Fruit fly (Drosophila melanogaster) whole organism, embryonic: ENCODE measurements around the gene CG32483.

Experiments
- CG10366 ChIP-seq: fragments of 200-800 bp; sonication (Bioruptor generic); IDR thresholded peaks from 2 replicates; pipeline ENCODE4 v1.3.6; 2022; ENCODE audit warnings: missing biosample characterization, missing genetic modification characterization
- CG10654 ChIP-seq: fragments of 200-800 bp; sonication (Bioruptor generic); optimal IDR thresholded peaks from 2 replicates; lab custom pipeline; 2016; ENCODE audit warnings: missing biosample characterization, missing genetic modification characterization
- CG10979 ChIP-seq: fragments of 200-800 bp; sonication (Bioruptor generic); optimal IDR thresholded peaks from 2 replicates; lab custom pipeline; 2018; ENCODE audit warnings: missing biosample characterization, mild to moderate bottlenecking, missing genetic modification characterization, moderate library complexity
- CG11504 ChIP-seq: fragments of 200-800 bp; sonication (Bioruptor generic); optimal IDR thresholded peaks from 3 replicates; lab custom pipeline; 2019; ENCODE audit warnings: missing biosample characterization, mild to moderate bottlenecking, missing genetic modification characterization, moderate library complexity
- CG11723 ChIP-seq: fragments of 200-800 bp; sonication (Bioruptor generic); optimal IDR thresholded peaks from 2 replicates; lab custom pipeline; 2017; ENCODE audit warnings: missing biosample characterization, mild to moderate bottlenecking, missing genetic modification characterization
- CG13123 ChIP-seq: fragments of 200-800 bp; sonication (Bioruptor generic); optimal IDR thresholded peaks from 2 replicates; lab custom pipeline; 2016; ENCODE audit warnings: missing biosample characterization, missing genetic modification characterization
- CG14014 ChIP-seq: fragments of 200-800 bp; sonication (Bioruptor generic); IDR thresholded peaks from 2 replicates; pipeline ENCODE4 v1.3.6; 2022; ENCODE audit warnings: missing biosample characterization, missing genetic modification characterization
- CG15601 ChIP-seq: fragments of 200-800 bp; sonication (Bioruptor generic); optimal IDR thresholded peaks from 3 replicates; lab custom pipeline; 2019; ENCODE audit warnings: missing biosample characterization, mild to moderate bottlenecking, missing genetic modification characterization, moderate library complexity
- CG15696 ChIP-seq: fragments of 200-800 bp; sonication (Bioruptor generic); optimal IDR thresholded peaks from 2 replicates; lab custom pipeline; 2019; ENCODE audit warnings: missing biosample characterization, mild to moderate bottlenecking, missing genetic modification characterization, moderate library complexity
- CG17186 ChIP-seq: fragments of 200-800 bp; sonication (Bioruptor generic); optimal IDR thresholded peaks from 3 replicates; lab custom pipeline; 2017; ENCODE audit warnings: missing biosample characterization, missing genetic modification reagents, missing genetic modification characterization
- CG17361 ChIP-seq: fragments of 200-800 bp; sonication (Bioruptor generic); IDR thresholded peaks from 3 replicates; pipeline ENCODE4 v1.3.6; 2022; ENCODE audit warnings: missing biosample characterization, missing genetic modification characterization
- CG17385 ChIP-seq: fragments of 200-800 bp; sonication (Bioruptor generic); optimal IDR thresholded peaks from 3 replicates; lab custom pipeline; 2018; ENCODE audit warnings: missing biosample characterization, mild to moderate bottlenecking, missing genetic modification characterization
- CG18619 ChIP-seq: fragments of 200-800 bp; sonication (Bioruptor generic); optimal IDR thresholded peaks from 3 replicates; lab custom pipeline; 2017; ENCODE audit warnings: missing biosample characterization, mild to moderate bottlenecking, missing genetic modification characterization
- CG2116 ChIP-seq: fragments of 200-800 bp; sonication (Bioruptor generic); optimal IDR thresholded peaks from 3 replicates; lab custom pipeline; 2018; ENCODE audit warnings: missing biosample characterization, mild to moderate bottlenecking, missing genetic modification characterization
- CG31388 ChIP-seq: fragments of 200-800 bp; sonication (Bioruptor generic); optimal IDR thresholded peaks from 2 replicates; lab custom pipeline; 2016; ENCODE audit warnings: missing biosample characterization, missing genetic modification characterization
- CG34224 ChIP-seq: fragments of 200-800 bp; sonication (Bioruptor generic); IDR thresholded peaks from 3 replicates; pipeline ENCODE4 v1.3.6; 2022; ENCODE audit warnings: missing biosample characterization, missing genetic modification characterization; ENCODE audit not compliant: partially characterized antibody
- CG4328 ChIP-seq: fragments of 200-800 bp; sonication (Bioruptor generic); optimal IDR thresholded peaks from 3 replicates; lab custom pipeline; 2017; ENCODE audit warnings: missing biosample characterization, missing genetic modification reagents, missing genetic modification characterization
- CG8359 ChIP-seq: fragments of 200-800 bp; sonication (Bioruptor generic); optimal IDR thresholded peaks from 2 replicates; lab custom pipeline; 2017; ENCODE audit warnings: missing biosample characterization, mild to moderate bottlenecking, missing genetic modification characterization, borderline replicate concordance
- CG9437 ChIP-seq: fragments of 200-800 bp; sonication (Bioruptor generic); optimal IDR thresholded peaks from 2 replicates; lab custom pipeline; 2018; ENCODE audit warnings: missing biosample characterization, mild to moderate bottlenecking, missing genetic modification characterization
- Dbx ChIP-seq: fragments of 200-800 bp; sonication (Bioruptor generic); IDR thresholded peaks from 3 replicates; pipeline ENCODE4 v1.3.6; 2022; ENCODE audit warnings: missing biosample characterization, missing genetic modification characterization
- Dfd ChIP-seq, 2 experiments: fragments of >200 bp; optimal IDR thresholded peaks; 2 replicates each; lab custom pipeline; 2017; ENCODE audit warnings: missing biosample characterization in 2 of 2, missing genetic modification characterization in 2 of 2
- HHEX ChIP-seq: fragments of 200-800 bp; sonication (Bioruptor generic); optimal IDR thresholded peaks from 3 replicates; lab custom pipeline; 2017; ENCODE audit warnings: missing biosample characterization, mild to moderate bottlenecking, missing genetic modification characterization, missing genetic modification reagents
- Hmr ChIP-seq: fragments of 200-800 bp; sonication (Bioruptor generic); optimal IDR thresholded peaks from 3 replicates; lab custom pipeline; 2017; ENCODE audit warnings: mild to moderate bottlenecking, missing biosample characterization, missing genetic modification reagents, missing genetic modification characterization
- Hr39 ChIP-seq: fragments of >200 bp; optimal IDR thresholded peaks from 2 replicates; lab custom pipeline; 2017
- Hsf ChIP-seq: fragments of 200-800 bp; sonication (Bioruptor generic); optimal IDR thresholded peaks from 3 replicates; lab custom pipeline; 2016; ENCODE audit warnings: missing biosample characterization, missing genetic modification characterization
- Lim3 ChIP-seq: fragments of 200-800 bp; sonication (Bioruptor generic); IDR thresholded peaks from 2 replicates; pipeline ENCODE4 v1.3.6; 2022; ENCODE audit warnings: missing biosample characterization, missing genetic modification characterization
- Mad ChIP-seq: fragments of 200-800 bp; sonication (Bioruptor generic); optimal IDR thresholded peaks from 2 replicates; lab custom pipeline; 2016; ENCODE audit warnings: missing biosample characterization, missing genetic modification characterization
- Nf-YA ChIP-seq: fragments of 200-800 bp; sonication (Bioruptor generic); IDR thresholded peaks from 2 replicates; pipeline ENCODE4 v1.3.6; 2022; ENCODE audit warnings: missing biosample characterization, missing genetic modification characterization
- Six4 ChIP-seq: fragments of 200-800 bp; sonication (Bioruptor generic); optimal IDR thresholded peaks from 2 replicates; lab custom pipeline; 2016; ENCODE audit warnings: missing biosample characterization, missing genetic modification characterization
- Stat92E ChIP-seq, 3 experiments: fragments of >200 bp in 2 of 3; fragments of 200-800 bp in 1 of 3; sonication (Bioruptor generic) in 1 of 3; optimal IDR thresholded peaks; 2 replicates each; lab custom pipeline; 2017 to 2019; ENCODE audit warnings: missing biosample characterization in 3 of 3, missing genetic modification characterization in 3 of 3, mild to moderate bottlenecking in 1 of 3, moderate library complexity in 1 of 3
- Usf ChIP-seq: fragments of 200-800 bp; sonication (Bioruptor generic); optimal IDR thresholded peaks from 2 replicates; lab custom pipeline; 2017; ENCODE audit warnings: missing genotype, missing biosample characterization, missing genetic modification characterization
- ase ChIP-seq: fragments of 200-800 bp; sonication (Bioruptor generic); IDR thresholded peaks from 3 replicates; pipeline ENCODE4 v1.3.6; 2022; ENCODE audit warnings: missing biosample characterization, missing genetic modification characterization
- bab2 ChIP-seq: fragments of 200-800 bp; sonication (Bioruptor generic); optimal IDR thresholded peaks from 2 replicates; lab custom pipeline; 2016; ENCODE audit warnings: missing biosample characterization, missing genetic modification characterization
- chif ChIP-seq, 2 experiments: fragments of 200-800 bp; sonication (Bioruptor generic); optimal IDR thresholded peaks; 3 replicates each; lab custom pipeline; 2016; ENCODE audit warnings: missing biosample characterization in 2 of 2, missing genetic modification characterization in 2 of 2
- dati ChIP-seq: fragments of 200-800 bp; sonication (Bioruptor generic); IDR thresholded peaks from 2 replicates; pipeline ENCODE4 v1.3.6; 2022; ENCODE audit warnings: missing biosample characterization, missing genetic modification characterization
- ems ChIP-seq: fragments of 200-800 bp; sonication (Bioruptor generic); optimal IDR thresholded peaks from 3 replicates; lab custom pipeline; 2016; ENCODE audit warnings: missing biosample characterization, missing genetic modification characterization
- gcm ChIP-seq: fragments of 200-800 bp; sonication (Bioruptor generic); optimal IDR thresholded peaks from 2 replicates; lab custom pipeline; 2019; ENCODE audit warnings: missing biosample characterization, mild to moderate bottlenecking, missing genetic modification characterization, moderate library complexity
- grau ChIP-seq: fragments of 200-800 bp; optimal IDR thresholded peaks from 3 replicates; lab custom pipeline; 2019; ENCODE audit warnings: missing biosample characterization, mild to moderate bottlenecking, missing genetic modification characterization, moderate library complexity
- gt ChIP-seq: fragments of 200-800 bp; sonication (Bioruptor generic); IDR thresholded peaks from 2 replicates; pipeline ENCODE4 v1.3.6; 2022; ENCODE audit warnings: missing biosample characterization, missing genetic modification characterization
- klu ChIP-seq: fragments of 200-800 bp; sonication (Bioruptor generic); IDR thresholded peaks from 2 replicates; pipeline ENCODE4 v1.3.6; 2022; ENCODE audit warnings: missing biosample characterization, missing genetic modification characterization
- mam ChIP-seq: fragments of 200-800 bp; sonication (Bioruptor generic); optimal IDR thresholded peaks from 3 replicates; lab custom pipeline; 2016; ENCODE audit warnings: missing biosample characterization, missing genetic modification characterization
- peb ChIP-seq: fragments of 200-800 bp; sonication (Bioruptor generic); IDR thresholded peaks from 2 replicates; pipeline ENCODE4 v1.3.6; 2022; ENCODE audit warnings: missing biosample characterization, missing genetic modification characterization
- ranshi ChIP-seq: fragments of 200-800 bp; sonication (Bioruptor generic); IDR thresholded peaks from 2 replicates; pipeline ENCODE4 v1.3.6; 2022; ENCODE audit warnings: missing biosample characterization, missing genetic modification characterization
- ro ChIP-seq: fragments of 200-800 bp; sonication (Bioruptor generic); IDR thresholded peaks from 2 replicates; pipeline ENCODE4 v1.3.6; 2022; ENCODE audit warnings: missing biosample characterization, missing genetic modification characterization
- row ChIP-seq: fragments of 200-800 bp; sonication (Bioruptor generic); IDR thresholded peaks from 3 replicates; pipeline ENCODE4 v1.3.6; 2022; ENCODE audit warnings: missing biosample characterization, missing genetic modification characterization
- tna ChIP-seq: fragments of 200-800 bp; sonication (Bioruptor generic); IDR thresholded peaks from 2 replicates; pipeline ENCODE4 v1.3.6; 2022; ENCODE audit warnings: missing biosample characterization, missing genetic modification characterization; ENCODE audit not compliant: partially characterized antibody
- unpg ChIP-seq: fragments of 200-800 bp; sonication (Bioruptor generic); optimal IDR thresholded peaks from 3 replicates; lab custom pipeline; 2018; ENCODE audit warnings: missing biosample characterization, mild to moderate bottlenecking, missing genetic modification characterization, moderate library complexity
- vvl ChIP-seq: fragments of 200-800 bp; sonication (Bioruptor generic); IDR thresholded peaks from 2 replicates; pipeline ENCODE4 v1.3.6; 2022; ENCODE audit warnings: missing biosample characterization, missing genetic modification characterization
- wdn ChIP-seq: fragments of 200-800 bp; sonication (Bioruptor generic); IDR thresholded peaks from 2 replicates; pipeline ENCODE4 v1.3.6; 2022; ENCODE audit warnings: missing biosample characterization, missing genetic modification characterization
- zf30C ChIP-seq: fragments of 200-800 bp; sonication (Bioruptor generic); optimal IDR thresholded peaks from 3 replicates; lab custom pipeline; 2018; ENCODE audit warnings: missing biosample characterization, mild to moderate bottlenecking, missing genetic modification characterization
- zfh1 ChIP-seq: fragments of 200-800 bp; sonication (Bioruptor generic); IDR thresholded peaks from 3 replicates; pipeline ENCODE4 v1.3.6; 2022; ENCODE audit warnings: missing biosample characterization, missing genetic modification characterization

Gene CG32483

DNA sequence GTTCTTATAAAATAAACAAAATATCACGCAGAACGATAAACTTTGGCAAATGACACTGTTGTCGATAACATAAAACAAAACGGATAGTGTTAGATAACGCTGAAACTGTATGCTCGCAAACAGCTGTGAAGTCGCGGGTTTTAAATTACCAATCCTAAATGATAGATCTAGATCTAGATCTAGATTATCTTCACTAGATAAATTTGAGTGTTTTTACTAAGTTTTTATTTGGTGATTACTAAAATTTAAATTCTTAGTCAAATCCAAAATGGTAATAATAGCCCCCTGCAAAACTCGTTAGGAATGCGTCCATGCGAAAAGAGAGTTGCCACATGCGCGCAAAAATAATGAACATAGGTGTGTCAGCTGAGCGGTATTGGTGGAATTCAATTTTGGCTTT, 35.9 kb downstream of the CG32483 start, which contains the start of the genes MED30 and Rev1 (continued):
- peak; percentile 88 for TF ChIP-seq CG17385
- peak; percentile 87 for TF ChIP-seq ranshi (GFP tag; lab: Robert Waterston, UW)
- peak; percentile 91 for TF ChIP-seq CG18619 (GFP tag; lab: Kevin White, UChicago)
- TF ChIP-seq CG15696 (tag; lab: Kevin White, UChicago), result peak; percentile 84
- TF ChIP-seq Dbx (GFP tag; lab: Robert Waterston, UW), result peak; percentile 94
- TF ChIP-seq CG13123 (GFP tag; lab: Kevin White, UChicago), result peak; percentile 91
- peak; percentile 97 for TF ChIP-seq Hsf (GFP tag; lab: Kevin White, UChicago)
- no peak for TF ChIP-seq Dfd (GFP tag; optimal IDR thresholded peaks at IDR 0.05; lab: Kevin White, UChicago)
- TF ChIP-seq Stat92E (GFP tag; optimal IDR thresholded peaks at IDR 0.05; lab: Kevin White, UChicago), result no peak
- peak; percentile 89 for TF ChIP-seq CG10366 (GFP tag; lab: Robert Waterston, UW)
- peak; percentile 11 for TF ChIP-seq zf30C (GFP tag; lab: Kevin White, UChicago)
- TF ChIP-seq CG4328 (GFP tag; lab: Kevin White, UChicago), result peak; percentile 83
- peak; percentile 72; the same call in 1 of the 2 replicates for TF ChIP-seq dati (GFP tag; lab: Robert Waterston, UW)
- TF ChIP-seq CG11723 (GFP tag; lab: Kevin White, UChicago), result peak; percentile 88
- no peak; the same call in 1 of the 2 replicates for TF ChIP-seq gt
- TF ChIP-seq grau, result peak; percentile 92
- peak; percentile 96 for TF ChIP-seq CG2116
- peak; percentile 60 for TF ChIP-seq CG17186
- peak; percentile 73 for TF ChIP-seq peb (GFP tag; lab: Robert Waterston, UW)
- peak; percentile 89 for TF ChIP-seq CG15601
- peak; percentile 85 for TF ChIP-seq Nf-YA (GFP tag; lab: Robert Waterston, UW)
- peak; percentile 88 for TF ChIP-seq wdn
- TF ChIP-seq CG31388 (GFP tag; lab: Kevin White, UChicago), result peak; percentile 85
- TF ChIP-seq ase, result peak; percentile 89
- peak; percentile 93 to 95 for TF ChIP-seq chif (GFP tag; optimal IDR thresholded peaks at IDR 0.05; lab: Kevin White, UChicago)
- peak; percentile 95 for TF ChIP-seq CG10654 (GFP tag; lab: Kevin White, UChicago)
- TF ChIP-seq CG17361 (GFP tag; lab: Robert Waterston, UW), result peak; percentile 93
- TF ChIP-seq CG10979 (tag; lab: Kevin White, UChicago), result peak; percentile 85
- peak; percentile 92 for TF ChIP-seq gcm
- peak; percentile 98 for TF ChIP-seq mam (GFP tag; lab: Kevin White, UChicago)
- peak; percentile 40 for TF ChIP-seq CG8359 (GFP tag; lab: Kevin White, UChicago)
- TF ChIP-seq CG34224 (GFP tag; lab: Robert Waterston, UW), result peak; percentile 75
- TF ChIP-seq Six4 (GFP tag; lab: Kevin White, UChicago), result peak; percentile 90
- peak; percentile 98 for TF ChIP-seq bab2
- TF ChIP-seq ems (GFP tag; lab: Kevin White, UChicago), result peak; percentile 96
- TF ChIP-seq row (GFP tag; lab: Robert Waterston, UW), result peak; percentile 91
- TF ChIP-seq zfh1, result peak; percentile 95
- TF ChIP-seq HHEX (GFP tag; lab: Kevin White, UChicago), result peak; percentile 90
- peak; percentile 92 for TF ChIP-seq CG11504 (tag; lab: Kevin White, UChicago)
- peak; percentile 19; the same call in 1 of the 2 replicates for TF ChIP-seq tna
- peak; percentile 94 for TF ChIP-seq unpg (GFP tag; lab: Kevin White, UChicago)
- TF ChIP-seq CG9437 (GFP tag; lab: Kevin White, UChicago), result peak; percentile 77
- TF ChIP-seq Hmr (GFP tag; lab: Kevin White, UChicago), result peak; percentile 96
- TF ChIP-seq Usf (GFP tag; lab: Kevin White, UChicago), result peak; percentile 73
- no peak for TF ChIP-seq ro (GFP tag; lab: Robert Waterston, UW)
- TF ChIP-seq CG14014 (GFP tag; lab: Robert Waterston, UW), result peak; percentile 94
- TF ChIP-seq vvl (GFP tag; lab: Robert Waterston, UW), result peak; percentile 83
- 0 out of 2 replicates have a peak, but pooled peaks have one; percentile 5 for TF ChIP-seq Lim3 (GFP tag; lab: Robert Waterston, UW)
- TF ChIP-seq Mad (GFP tag; lab: Kevin White, UChicago), result peak; percentile 95
- peak; percentile 79 for TF ChIP-seq klu
- no peak for TF ChIP-seq Hr39 (lab: Kevin White, UChicago)
